Worm (Caenorhabditis elegans) whole organism, early embryonic: ENCODE data around the gene R06B10.7.

ENCODE experiments used
- B0310.2 ChIP-seq: sonication (generic microtip); optimal IDR thresholded peaks from 2 replicates; lab custom pipeline; 2016; ENCODE audit warnings: mild to moderate bottlenecking, missing genetic modification characterization, missing compliant biosample characterization
- F13C5.2 ChIP-seq: sonication (generic microtip); optimal IDR thresholded peaks from 2 replicates; lab custom pipeline; 2017; ENCODE audit warnings: mild to moderate bottlenecking, missing genetic modification characterization, inconsistent platforms, missing compliant biosample characterization
- aly-1 ChIP-seq: sonication (generic microtip); optimal IDR thresholded peaks from 2 replicates; lab custom pipeline; 2016; ENCODE audit warnings: missing genetic modification characterization, missing compliant biosample characterization
- ama-1 ChIP-seq: fragments of 150-350 bp; optimal IDR thresholded peaks from 2 replicates; lab custom pipeline; 2014
- ets-7 ChIP-seq: sonication (generic microtip); optimal IDR thresholded peaks from 2 replicates; lab custom pipeline; 2016; ENCODE audit warnings: missing genotype, missing genetic modification characterization, missing compliant biosample characterization
- hmg-4 ChIP-seq: fragments of 200-800 bp; sonication (Bioruptor generic); optimal IDR thresholded peaks from 2 replicates; lab custom pipeline; 2018; ENCODE audit warnings: mild to moderate bottlenecking, missing genetic modification characterization, missing compliant biosample characterization
- hnd-1 ChIP-seq: sonication (generic microtip); optimal IDR thresholded peaks from 2 replicates; lab custom pipeline; 2016; ENCODE audit warnings: missing genetic modification characterization, missing compliant biosample characterization
- scrt-1 ChIP-seq: fragments of 200-800 bp; sonication (Bioruptor generic); IDR thresholded peaks from 2 replicates; pipeline ENCODE4 v1.3.6; 2022; ENCODE audit warnings: missing genetic modification characterization, missing compliant biosample characterization
- sea-1 ChIP-seq: fragments of 200-800 bp; sonication (Bioruptor generic); conservative IDR thresholded peaks from 2 replicates; pipeline ENCODE4 v1.3.6; 2022; ENCODE audit warnings: missing genetic modification characterization, missing compliant biosample characterization

DNA sequence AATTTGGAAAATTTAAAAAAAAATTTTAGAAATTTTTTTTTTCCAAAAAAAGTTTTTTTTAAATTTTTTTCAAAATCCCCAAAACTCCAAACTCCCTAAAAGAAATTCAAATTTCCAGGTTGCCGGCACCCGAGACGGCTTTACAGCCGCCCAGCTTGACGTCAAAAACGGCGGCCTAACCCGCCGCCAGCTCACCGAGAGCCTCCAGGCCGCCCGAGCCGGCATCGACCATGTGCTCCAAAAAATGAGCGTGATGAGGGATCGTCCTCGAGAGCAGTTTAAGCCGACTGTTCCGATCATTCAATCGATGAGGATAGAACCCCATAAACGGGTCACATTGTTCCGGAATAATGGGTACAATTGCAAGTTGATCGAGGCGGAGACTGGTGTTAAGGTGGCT is 42.6 kb upstream of the R06B10.7 start:
- no peak for TF ChIP-seq aly-1
- TF ChIP-seq hmg-4 (GFP tag; lab: Kevin White, UChicago) = no peak
- no peak for TF ChIP-seq ama-1
- no peak for TF ChIP-seq sea-1 (GFP tag; lab: Robert Waterston, UW)
- no peak for TF ChIP-seq ets-7 (tag; lab: Kevin White, UChicago)
- TF ChIP-seq hnd-1 (tag; lab: Kevin White, UChicago) = no peak
- TF ChIP-seq B0310.2 (tag; lab: Kevin White, UChicago) = no peak
- TF ChIP-seq scrt-1 (GFP tag; lab: Robert Waterston, UW) = no peak
- TF ChIP-seq F13C5.2 = no peak
